Fruit fly (Drosophila melanogaster): Measurements from ENCODE around the gene Nt5a.

The Nt5a gene

dm6 chr3L:1319097-1319725 is 12.0 kb upstream of the Nt5a start (continued):
- TF ChIP-seq MESR4 (GFP tag; optimal IDR thresholded peaks at IDR 0.05) = no peak
- no peak for TF ChIP-seq Hmr (GFP tag; optimal IDR thresholded peaks at IDR 0.05)
- TF ChIP-seq Adf1 (GFP tag; IDR thresholded peaks at IDR 0.05) = no peak
- peak; percentile 82 for TF ChIP-seq CG12071 (GFP tag; optimal IDR thresholded peaks at IDR 0.05)
- TF ChIP-seq CG3163 (GFP tag; optimal IDR thresholded peaks at IDR 0.05) = peak; percentile 27
- TF ChIP-seq kah (GFP tag; optimal IDR thresholded peaks at IDR 0.05) = peak; percentile 64
- peak; percentile 89 for TF ChIP-seq Xrp1 (GFP tag; IDR thresholded peaks at IDR 0.05)
- TF ChIP-seq CG11456 (GFP tag; IDR thresholded peaks at IDR 0.05) = peak; percentile 58; the same call in 1 of the 3 replicates
- no peak for TF ChIP-seq CG1647 (GFP tag; optimal IDR thresholded peaks at IDR 0.05)
- no peak for TF ChIP-seq CG12744 (GFP tag; optimal IDR thresholded peaks at IDR 0.05)
- no peak for TF ChIP-seq inv (GFP tag; IDR thresholded peaks at IDR 0.05; ENCODE audit: partially characterized antibody)
- TF ChIP-seq psq (GFP tag; optimal IDR thresholded peaks at IDR 0.05) = no peak
- TF ChIP-seq CG4360 (GFP tag; IDR thresholded peaks at IDR 0.05) = peak; percentile 51
- peak; percentile 67 for TF ChIP-seq ssp (GFP tag; IDR thresholded peaks at IDR 0.05)
- TF ChIP-seq CG32767 (GFP tag; IDR thresholded peaks at IDR 0.05) = peak; percentile 63; the same call in 1 of the 2 replicates
- peak; percentile 70 for TF ChIP-seq Mes4 (GFP tag; optimal IDR thresholded peaks at IDR 0.05)
- TF ChIP-seq sim (GFP tag; IDR thresholded peaks at IDR 0.05) = peak; percentile 54; the same call in 1 of the 2 replicates
- TF ChIP-seq hbn (GFP tag; IDR thresholded peaks at IDR 0.05; ENCODE audit: partially characterized antibody) = no peak
- TF ChIP-seq kay (GFP tag; optimal IDR thresholded peaks at IDR 0.05) = peak; percentile 11
- no peak for TF ChIP-seq lov (optimal IDR thresholded peaks at IDR 0.05)
- 0 out of 3 replicates have a peak, but pooled peaks have one; percentile 65 for TF ChIP-seq lov (GFP tag; IDR thresholded peaks at IDR 0.05)
- TF ChIP-seq CG10321 (GFP tag; IDR thresholded peaks at IDR 0.05) = no peak
- TF ChIP-seq CG2199 (GFP tag; IDR thresholded peaks at IDR 0.05) = no peak; the same call in 2 of the 3 replicates
- peak; percentile 77 for TF ChIP-seq ems (GFP tag; optimal IDR thresholded peaks at IDR 0.05)
- peak; percentile 48; the same call in 1 of the 2 replicates for TF ChIP-seq slbo (GFP tag; IDR thresholded peaks at IDR 0.05)
- peak; percentile 92 for TF ChIP-seq dmrt99B (tag; optimal IDR thresholded peaks at IDR 0.05)
- no peak for TF ChIP-seq usp (GFP tag; optimal IDR thresholded peaks at IDR 0.05)
- TF ChIP-seq CG6689 (GFP tag; IDR thresholded peaks at IDR 0.05) = peak; percentile 84
- TF ChIP-seq unpg (GFP tag; optimal IDR thresholded peaks at IDR 0.05) = peak; percentile 81
- TF ChIP-seq CG11085 (GFP tag; IDR thresholded peaks at IDR 0.05) = no peak
- TF ChIP-seq gsb (GFP tag; IDR thresholded peaks at IDR 0.05) = no peak
- peak; percentile 51 for TF ChIP-seq pho (GFP tag; optimal IDR thresholded peaks at IDR 0.05)
- TF ChIP-seq CG15073 (GFP tag; optimal IDR thresholded peaks at IDR 0.05) = peak; percentile 29
- peak; percentile 54 for TF ChIP-seq Max (GFP tag; optimal IDR thresholded peaks at IDR 0.05)
- peak; percentile 33 for TF ChIP-seq CG12155 (GFP tag; optimal IDR thresholded peaks at IDR 0.05)
- no peak for TF ChIP-seq CG17912 (GFP tag; optimal IDR thresholded peaks at IDR 0.05)
- TF ChIP-seq grau (tag; optimal IDR thresholded peaks at IDR 0.05) = peak; percentile 66
- no peak for TF ChIP-seq Vsx1 (GFP tag; optimal IDR thresholded peaks at IDR 0.05)
- peak; percentile 58 for TF ChIP-seq cato (GFP tag; optimal IDR thresholded peaks at IDR 0.05; ENCODE audit: borderline replicate concordance)
- no peak for TF ChIP-seq D19B (GFP tag; optimal IDR thresholded peaks at IDR 0.05)
- peak; percentile 12 for TF ChIP-seq zf30C (GFP tag; optimal IDR thresholded peaks at IDR 0.05)
- TF ChIP-seq E2f2 (GFP tag; IDR thresholded peaks at IDR 0.05) = peak; percentile 48; the same call in 1 of the 2 replicates
- peak; percentile 55 for TF ChIP-seq Dek (tag; optimal IDR thresholded peaks at IDR 0.05)
- peak; percentile 54 for TF ChIP-seq pb (GFP tag; optimal IDR thresholded peaks at IDR 0.05)
- TF ChIP-seq ewg (GFP tag; optimal IDR thresholded peaks at IDR 0.05) = peak; percentile 77
- peak; percentile 58; the same call in 1 of the 2 replicates for TF ChIP-seq Lim3 (GFP tag; IDR thresholded peaks at IDR 0.05)
- peak; percentile 52 for TF ChIP-seq CG1792 (GFP tag; optimal IDR thresholded peaks at IDR 0.05)
- TF ChIP-seq CTCF (GFP tag; optimal IDR thresholded peaks at IDR 0.05) = peak; percentile 27
- TF ChIP-seq CG7357 (GFP tag; IDR thresholded peaks at IDR 0.05) = peak; percentile 62; the same call in 1 of the 3 replicates
- peak; percentile 26 for TF ChIP-seq CG13296 (GFP tag; optimal IDR thresholded peaks at IDR 0.05)
- peak; percentile 15; the same call in 1 of the 2 replicates for TF ChIP-seq Ravus (GFP tag; IDR thresholded peaks at IDR 0.05)
